Worm (Caenorhabditis elegans) whole organism, L4 larva: ENCODE data around the gene cest-13.

ENCODE experiments used
- D1046.2 ChIP-seq: fragments of 200-800 bp; sonication (Bioruptor generic); IDR thresholded peaks from 2 replicates; pipeline ENCODE4 v1.3.6; 2022; ENCODE audit warnings: missing genetic modification characterization, missing compliant biosample characterization
- F10B5.3 ChIP-seq: sonication (generic microtip); optimal IDR thresholded peaks from 2 replicates; lab custom pipeline; 2016; ENCODE audit warnings: mild to moderate bottlenecking, missing genetic modification characterization, missing compliant biosample characterization
- F26F4.8 ChIP-seq: fragments of 200-800 bp; sonication (Bioruptor generic); conservative IDR thresholded peaks from 2 replicates; pipeline ENCODE4 v1.3.6; 2022; ENCODE audit warnings: missing genetic modification characterization, missing compliant biosample characterization
- F37D6.2 ChIP-seq: sonication (generic microtip); optimal IDR thresholded peaks from 2 replicates; lab custom pipeline; 2016; ENCODE audit warnings: mild to moderate bottlenecking, missing genetic modification characterization, missing compliant biosample characterization
- F44E2.7 ChIP-seq: fragments of 200-800 bp; sonication (Bioruptor generic); IDR thresholded peaks from 2 replicates; pipeline ENCODE4 v2.1.2; 2022; ENCODE audit warnings: missing genetic modification characterization, missing compliant biosample characterization
- R02D3.7 ChIP-seq: fragments of 150-350 bp; sonication (generic microtip); optimal IDR thresholded peaks from 3 replicates; lab custom pipeline; 2014; ENCODE audit warnings: missing biosample characterization, missing genetic modification characterization
- Y105C5A.15 ChIP-seq: fragments of 200-800 bp; sonication (Bioruptor generic); IDR thresholded peaks from 2 replicates; pipeline ENCODE4 v1.3.6; 2022; ENCODE audit warnings: missing genetic modification characterization, missing compliant biosample characterization
- Y48G9A.11 ChIP-seq: fragments of 200-800 bp; sonication (Bioruptor generic); IDR thresholded peaks from 2 replicates; pipeline ENCODE4 v1.3.6; 2022; ENCODE audit warnings: missing genetic modification reagents, missing genetic modification characterization, missing compliant biosample characterization
- Y75B8A.6 ChIP-seq: fragments of 200-800 bp; sonication (Bioruptor generic); IDR thresholded peaks from 2 replicates; pipeline ENCODE4 v1.3.6; 2022; ENCODE audit warnings: missing genetic modification reagents, missing genetic modification characterization, missing compliant biosample characterization
- ZK337.2 ChIP-seq: fragments of 200-800 bp; sonication (Bioruptor generic); IDR thresholded peaks from 2 replicates; pipeline ENCODE4 v1.3.6; 2022; ENCODE audit warnings: missing genetic modification reagents, missing genetic modification characterization, missing compliant biosample characterization
- ZK546.5 ChIP-seq, 2 experiments: sonication (generic microtip); optimal IDR thresholded peaks; 2 replicates each; lab custom pipeline; 2017; ENCODE audit warnings: missing biosample characterization in 2 of 2, missing genetic modification characterization in 2 of 2
- ama-1 ChIP-seq: fragments of 150-350 bp; optimal IDR thresholded peaks from 2 replicates; lab custom pipeline; 2014; ENCODE audit warnings: inconsistent platforms, mixed read lengths
- attf-4 ChIP-seq: sonication (generic microtip); optimal IDR thresholded peaks from 3 replicates; lab custom pipeline; 2017; ENCODE audit warnings: missing biosample characterization, missing genetic modification characterization
- ceh-32 ChIP-seq: sonication (generic microtip); optimal IDR thresholded peaks from 2 replicates; lab custom pipeline; 2016; ENCODE audit warnings: mild to moderate bottlenecking, missing genetic modification characterization, missing compliant biosample characterization; ENCODE audit not compliant: poor library complexity
- ceh-44 ChIP-seq: fragments of 200-800 bp; sonication (Bioruptor generic); IDR thresholded peaks from 2 replicates; pipeline ENCODE4 v1.3.6; 2022; ENCODE audit warnings: missing genetic modification reagents, missing genetic modification characterization, missing compliant biosample characterization
- ceh-82 ChIP-seq: sonication (generic microtip); optimal IDR thresholded peaks from 2 replicates; lab custom pipeline; 2017; ENCODE audit warnings: missing biosample characterization, missing genetic modification characterization
- cey-2 ChIP-seq: sonication (generic microtip); optimal IDR thresholded peaks from 3 replicates; lab custom pipeline; 2017; ENCODE audit warnings: missing genetic modification characterization, mild to moderate bottlenecking, missing compliant biosample characterization, antibody characterized with exemption, borderline replicate concordance; ENCODE audit not compliant: insufficient read depth
- daf-16 ChIP-seq, 3 experiments: sonication (generic microtip); optimal IDR thresholded peaks; 2 replicates each; lab custom pipeline; 2016 to 2017; ENCODE audit warnings: missing genetic modification characterization in 3 of 3, missing genetic modification reagents in 3 of 3, mild to moderate bottlenecking in 2 of 3, missing compliant biosample characterization in 2 of 3, missing biosample characterization in 1 of 3, moderate library complexity in 1 of 3
- dmd-6 ChIP-seq: fragments of 200-800 bp; sonication (Bioruptor generic); IDR thresholded peaks from 2 replicates; pipeline ENCODE4 v1.3.6; 2022; ENCODE audit warnings: missing genetic modification reagents, missing genetic modification characterization, missing compliant biosample characterization
- dmd-9 ChIP-seq: fragments of 200-800 bp; sonication (Bioruptor generic); IDR thresholded peaks from 2 replicates; pipeline ENCODE4 v1.3.6; 2022; ENCODE audit warnings: missing genetic modification reagents, missing genetic modification characterization, missing compliant biosample characterization
- dve-1 ChIP-seq: sonication (generic microtip); optimal IDR thresholded peaks from 2 replicates; lab custom pipeline; 2017; ENCODE audit warnings: antibody characterized with exemption, mild to moderate bottlenecking, missing genetic modification characterization, missing compliant biosample characterization; ENCODE audit not compliant: insufficient read depth
- fkh-10 ChIP-seq: fragments of 150-350 bp; optimal IDR thresholded peaks from 2 replicates; lab custom pipeline; 2014; ENCODE audit warnings: missing biosample characterization, missing genetic modification reagents, missing genetic modification characterization
- gei-8 ChIP-seq: fragments of 200-800 bp; sonication (Bioruptor generic); optimal IDR thresholded peaks from 2 replicates; lab custom pipeline; 2018; ENCODE audit warnings: mild to moderate bottlenecking, missing genetic modification characterization, missing compliant biosample characterization
- hlh-11 ChIP-seq: fragments of 200-800 bp; sonication (Bioruptor generic); optimal IDR thresholded peaks from 2 replicates; lab custom pipeline; 2018; ENCODE audit warnings: mild to moderate bottlenecking, missing genetic modification characterization, missing compliant biosample characterization
- jun-1 ChIP-seq: fragments of 150-350 bp; optimal IDR thresholded peaks from 2 replicates; lab custom pipeline; 2014; ENCODE audit warnings: missing biosample characterization, missing genetic modification reagents, missing genetic modification characterization
- lin-1 ChIP-seq: fragments of 200-800 bp; sonication (Bioruptor generic); IDR thresholded peaks from 2 replicates; pipeline ENCODE4 v1.3.6; 2022; ENCODE audit warnings: missing genetic modification reagents, missing genetic modification characterization, missing compliant biosample characterization
- lin-15B ChIP-seq: fragments of 150-350 bp; sonication (generic microtip); optimal IDR thresholded peaks from 3 replicates; lab custom pipeline; 2014; ENCODE audit warnings: missing biosample characterization, missing genetic modification characterization
- lin-38 ChIP-seq: fragments of 200-800 bp; sonication (Bioruptor generic); IDR thresholded peaks from 2 replicates; pipeline ENCODE4 v1.3.6; 2022; ENCODE audit warnings: missing genetic modification reagents, missing genetic modification characterization, missing compliant biosample characterization
- mdl-1 ChIP-seq, 2 experiments: fragments of 150-350 bp in 1 of 2; sonication (generic microtip) in 1 of 2; optimal IDR thresholded peaks; 2 replicates each; lab custom pipeline; 2014 to 2017; ENCODE audit warnings: missing biosample characterization in 2 of 2, missing genetic modification characterization in 2 of 2
- mdt-29 ChIP-seq: fragments of 200-800 bp; sonication (Bioruptor generic); IDR thresholded peaks from 2 replicates; pipeline ENCODE4 v1.3.6; 2022; ENCODE audit warnings: missing genetic modification reagents, missing genetic modification characterization, missing compliant biosample characterization
- nhr-10 ChIP-seq: fragments of 150-350 bp; optimal IDR thresholded peaks from 2 replicates; lab custom pipeline; 2014; ENCODE audit warnings: missing biosample characterization, missing genetic modification characterization
- nhr-25 ChIP-seq: sonication (generic microtip); optimal IDR thresholded peaks from 2 replicates; lab custom pipeline; 2017; ENCODE audit warnings: missing genetic modification characterization, mild to moderate bottlenecking, missing compliant biosample characterization, antibody characterized with exemption, moderate library complexity, borderline replicate concordance; ENCODE audit not compliant: insufficient read depth
- nhr-77 ChIP-seq: fragments of 150-350 bp; optimal IDR thresholded peaks from 2 replicates; lab custom pipeline; 2014; ENCODE audit warnings: missing biosample characterization, missing genetic modification characterization
- saeg-2 ChIP-seq: fragments of 200-800 bp; sonication (Bioruptor generic); IDR thresholded peaks from 2 replicates; pipeline ENCODE4 v1.3.6; 2022; ENCODE audit warnings: missing genetic modification reagents, missing genetic modification characterization, missing compliant biosample characterization
- sdz-12 ChIP-seq: fragments of 200-800 bp; sonication (Bioruptor generic); optimal IDR thresholded peaks from 2 replicates; lab custom pipeline; 2018; ENCODE audit warnings: mild to moderate bottlenecking, missing genetic modification characterization, missing compliant biosample characterization
- set-16 ChIP-seq: fragments of 200-800 bp; sonication (Bioruptor generic); IDR thresholded peaks from 2 replicates; pipeline ENCODE4 v1.3.6; 2022; ENCODE audit warnings: missing genetic modification reagents, missing genetic modification characterization, missing compliant biosample characterization
- spr-1 ChIP-seq: sonication (generic microtip); optimal IDR thresholded peaks from 2 replicates; lab custom pipeline; 2016; ENCODE audit warnings: mild to moderate bottlenecking, missing genetic modification characterization, missing compliant biosample characterization
- tra-1 ChIP-seq: fragments of 200-800 bp; sonication (Bioruptor generic); IDR thresholded peaks from 2 replicates; pipeline ENCODE4 v1.3.6; 2022; ENCODE audit warnings: missing genetic modification reagents, missing genetic modification characterization, missing compliant biosample characterization
- unc-39 ChIP-seq: sonication (generic microtip); optimal IDR thresholded peaks from 2 replicates; lab custom pipeline; 2017; ENCODE audit warnings: missing biosample characterization, missing genetic modification characterization
- unc-62 ChIP-seq, 3 experiments: fragments of 150-350 bp in 1 of 3; sonication (generic microtip); optimal IDR thresholded peaks in 2 of 3; peaks in 1 of 3; 1 replicate in 1 of 3; 2 replicates in 2 of 3; lab custom pipeline; 2014 to 2017; ENCODE audit warnings: missing biosample characterization in 3 of 3, missing genetic modification characterization in 3 of 3, missing genetic modification reagents in 3 of 3, missing genotype in 1 of 3
- vab-7 ChIP-seq: fragments of 200-800 bp; sonication (Bioruptor generic); IDR thresholded peaks from 2 replicates; pipeline ENCODE4 v1.3.6; 2022; ENCODE audit warnings: missing genetic modification reagents, missing genetic modification characterization, missing compliant biosample characterization
- zag-1 ChIP-seq: fragments of 150-350 bp; optimal IDR thresholded peaks from 2 replicates; lab custom pipeline; 2014; ENCODE audit warnings: missing biosample characterization, missing genetic modification characterization
- zfp-2 ChIP-seq: sonication (generic microtip); optimal IDR thresholded peaks from 2 replicates; lab custom pipeline; 2016; ENCODE audit warnings: mild to moderate bottlenecking, missing genetic modification characterization, missing compliant biosample characterization
- zfp-3 ChIP-seq: fragments of 200-800 bp; sonication (Bioruptor generic); conservative IDR thresholded peaks from 2 replicates; pipeline ENCODE4 v1.3.6; 2022; ENCODE audit warnings: missing genetic modification reagents, missing genetic modification characterization, missing compliant biosample characterization
- zip-11 ChIP-seq: fragments of 200-800 bp; sonication (Bioruptor generic); IDR thresholded peaks from 2 replicates; pipeline ENCODE4 v1.3.6; 2022; ENCODE audit warnings: missing genetic modification characterization, missing compliant biosample characterization
- zip-2 ChIP-seq: fragments of 150-350 bp; optimal IDR thresholded peaks from 2 replicates; lab custom pipeline; 2014; ENCODE audit warnings: missing biosample characterization, missing genetic modification characterization
- ztf-11 ChIP-seq: fragments of 150-350 bp; optimal IDR thresholded peaks from 2 replicates; lab custom pipeline; 2014; ENCODE audit warnings: missing biosample characterization, missing genetic modification characterization
- ztf-7 ChIP-seq: fragments of 150-350 bp; optimal IDR thresholded peaks from 2 replicates; lab custom pipeline; 2014; ENCODE audit warnings: missing biosample characterization, missing genetic modification characterization

The cest-13 gene

DNA sequence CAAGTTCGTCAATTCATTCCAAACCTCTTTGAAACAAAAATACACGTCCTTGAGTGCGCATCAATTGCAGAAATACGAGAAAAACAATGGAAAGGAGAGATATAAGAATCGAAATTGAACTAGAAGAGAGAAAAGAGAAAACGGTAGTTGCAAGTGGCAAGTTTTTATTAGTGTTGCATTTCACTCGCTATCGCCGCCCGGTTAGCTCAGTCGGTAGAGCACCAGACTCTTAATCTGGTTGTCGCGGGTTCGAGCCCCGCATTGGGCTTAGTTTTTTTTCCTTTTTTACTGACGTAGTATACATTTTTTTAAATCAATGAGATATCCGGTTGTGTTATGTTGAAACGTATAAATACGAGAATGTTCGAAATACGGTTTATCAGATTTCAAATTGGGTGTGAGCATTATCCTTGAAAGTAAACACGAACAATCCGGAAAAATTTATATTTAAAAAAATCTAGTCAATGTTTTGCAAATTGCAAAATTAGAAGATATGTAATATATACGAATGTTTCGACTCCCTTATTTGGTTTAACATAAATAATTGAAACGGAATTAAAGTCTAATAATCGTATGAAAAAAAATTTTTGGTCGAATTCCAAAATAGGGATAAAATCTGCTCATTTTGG is 21.5 kb downstream of the cest-13 start:
- no peak for TF ChIP-seq ama-1 (lab: Kevin White, UChicago)
- 0 out of 2 replicates have a peak, but pooled peaks have one; percentile 45 for TF ChIP-seq Y75B8A.6 (GFP tag; lab: Robert Waterston, UW)
- no peak for TF ChIP-seq set-16
- no peak for TF ChIP-seq zip-11 (GFP tag; lab: Robert Waterston, UW)
- peak; percentile 14 to 72 for TF ChIP-seq daf-16 (GFP tag; optimal IDR thresholded peaks at IDR 0.05; lab: Kevin White, UChicago)
- TF ChIP-seq daf-16 (tag; optimal IDR thresholded peaks at IDR 0.05; lab: Kevin White, UChicago): peak; percentile 36
- TF ChIP-seq ztf-7 (tag; lab: Kevin White, UChicago): no peak
- TF ChIP-seq gei-8 (GFP tag; lab: Kevin White, UChicago): no peak
- peak; percentile 74; the same call in 1 of the 2 replicates for TF ChIP-seq D1046.2 (GFP tag; lab: Robert Waterston, UW)
- TF ChIP-seq attf-4: no peak
- TF ChIP-seq nhr-25 (tag; lab: Kevin White, UChicago): no peak
- no peak for TF ChIP-seq F37D6.2
- TF ChIP-seq ZK546.5 (tag; optimal IDR thresholded peaks at IDR 0.05; lab: Kevin White, UChicago): no peak
- no peak for TF ChIP-seq zip-2 (tag; lab: Kevin White, UChicago)
- peak; percentile 65; the same call in 1 of the 2 replicates for TF ChIP-seq ZK337.2
- peak; percentile 21 for TF ChIP-seq hlh-11
- no peak for TF ChIP-seq nhr-77
- TF ChIP-seq tra-1 (GFP tag; lab: Robert Waterston, UW): peak; percentile 87
- TF ChIP-seq Y105C5A.15: peak; percentile 80; the same call in 1 of the 2 replicates
- TF ChIP-seq F26F4.8: peak; percentile 88
- 0 out of 2 replicates have a peak, but pooled peaks have one; percentile 64 for TF ChIP-seq saeg-2 (GFP tag; lab: Robert Waterston, UW)
- TF ChIP-seq ceh-82 (tag; lab: Kevin White, UChicago): no peak
- TF ChIP-seq Y48G9A.11 (GFP tag; lab: Robert Waterston, UW): peak; percentile 59; the same call in 1 of the 2 replicates
- no peak; the same call in 1 of the 2 replicates for TF ChIP-seq F44E2.7 (GFP tag; lab: Robert Waterston, UW)
- no peak for TF ChIP-seq cey-2
- no peak for TF ChIP-seq R02D3.7
- no peak for TF ChIP-seq nhr-10 (tag; lab: Kevin White, UChicago)
- TF ChIP-seq zfp-3 (GFP tag; lab: Robert Waterston, UW): no peak
- TF ChIP-seq dmd-6: peak; percentile 44
- no peak for TF ChIP-seq F10B5.3 (tag; lab: Kevin White, UChicago)
- no peak for TF ChIP-seq zag-1 (tag; lab: Kevin White, UChicago)
- TF ChIP-seq vab-7: peak; percentile 88
- TF ChIP-seq unc-62 (GFP tag; optimal IDR thresholded peaks at IDR 0.05 in 1 of 2; lab: Kevin White, UChicago): no peak
- TF ChIP-seq unc-62 (tag; optimal IDR thresholded peaks at IDR 0.05; lab: Kevin White, UChicago): no peak
- TF ChIP-seq lin-38: no peak; the same call in 1 of the 2 replicates
- TF ChIP-seq mdt-29 (GFP tag; lab: Robert Waterston, UW): peak; percentile 68; the same call in 1 of the 2 replicates
- no peak for TF ChIP-seq unc-39 (tag; lab: Kevin White, UChicago)
- peak; percentile 69; the same call in 1 of the 2 replicates for TF ChIP-seq dmd-9 (GFP tag; lab: Robert Waterston, UW)
- TF ChIP-seq mdl-1 (tag; optimal IDR thresholded peaks at IDR 0.05; lab: Kevin White, UChicago): no peak
- peak; percentile 36; the same call in 1 of the 2 replicates for TF ChIP-seq ceh-44
- TF ChIP-seq zfp-2 (tag; lab: Kevin White, UChicago): no peak
- TF ChIP-seq lin-1: 0 out of 2 replicates have a peak, but pooled peaks have one; percentile 48
- TF ChIP-seq sdz-12: peak; percentile 15
- TF ChIP-seq dve-1 (tag; lab: Kevin White, UChicago): no peak
- TF ChIP-seq spr-1: peak; percentile 14
- TF ChIP-seq ceh-32: no peak
- TF ChIP-seq ztf-11 (tag; lab: Kevin White, UChicago): no peak
- no peak for TF ChIP-seq fkh-10 (GFP tag; lab: Kevin White, UChicago)
- TF ChIP-seq lin-15B (tag; lab: Kevin White, UChicago): no peak
- no peak for TF ChIP-seq jun-1
